Fruit fly (Drosophila melanogaster) whole organism, embryonic: ENCODE results near the gene Nnp-1.
A peak's percentile ranks its signal among the peaks of the same experiment; 100 is the strongest.

Experiments
- Blimp-1 ChIP-seq: fragments of 200-800 bp; sonication (Bioruptor generic); optimal IDR thresholded peaks from 3 replicates; lab custom pipeline; 2018; ENCODE audit warnings: missing biosample characterization, missing genetic modification characterization, mild to moderate bottlenecking, moderate library complexity, missing genetic modification reagents
- Bteb2 ChIP-seq: fragments of 200-800 bp; sonication (Bioruptor generic); optimal IDR thresholded peaks from 2 replicates; lab custom pipeline; 2016; ENCODE audit warnings: missing biosample characterization, missing genetic modification characterization
- CG10147 ChIP-seq: fragments of 200-800 bp; sonication (Bioruptor generic); optimal IDR thresholded peaks from 2 replicates; lab custom pipeline; 2019; ENCODE audit warnings: missing biosample characterization, mild to moderate bottlenecking, missing genetic modification characterization, moderate library complexity
- CG10274 ChIP-seq: fragments of 200-800 bp; sonication (Bioruptor generic); optimal IDR thresholded peaks from 3 replicates; lab custom pipeline; 2017; ENCODE audit warnings: missing biosample characterization, mild to moderate bottlenecking, missing genetic modification characterization
- CG12104 ChIP-seq: fragments of 200-800 bp; sonication (Bioruptor generic); optimal IDR thresholded peaks from 3 replicates; lab custom pipeline; 2016; ENCODE audit warnings: missing biosample characterization, missing genetic modification characterization
- CG12155 ChIP-seq: fragments of 200-800 bp; sonication (Bioruptor generic); optimal IDR thresholded peaks from 3 replicates; lab custom pipeline; 2016; ENCODE audit warnings: missing biosample characterization, missing genetic modification characterization
- CG1233 ChIP-seq: fragments of 200-800 bp; sonication (Bioruptor generic); optimal IDR thresholded peaks from 4 replicates; lab custom pipeline; 2018; ENCODE audit warnings: missing biosample characterization, mild to moderate bottlenecking, missing genetic modification characterization
- CG13123 ChIP-seq: fragments of 200-800 bp; sonication (Bioruptor generic); optimal IDR thresholded peaks from 2 replicates; lab custom pipeline; 2016; ENCODE audit warnings: missing biosample characterization, missing genetic modification characterization
- CG13287 ChIP-seq: fragments of 200-800 bp; sonication (Bioruptor generic); IDR thresholded peaks from 2 replicates; pipeline ENCODE4 v1.3.6; 2022; ENCODE audit warnings: missing biosample characterization, missing genetic modification characterization; ENCODE audit not compliant: partially characterized antibody
- CG13624 ChIP-seq: fragments of 200-800 bp; sonication (Bioruptor generic); optimal IDR thresholded peaks from 2 replicates; lab custom pipeline; 2016; ENCODE audit warnings: missing biosample characterization, missing genetic modification characterization
- CG17568 ChIP-seq: fragments of 200-800 bp; sonication (Bioruptor generic); optimal IDR thresholded peaks from 2 replicates; lab custom pipeline; 2018; ENCODE audit warnings: missing biosample characterization, mild to moderate bottlenecking, missing genetic modification characterization, moderate library complexity
- CG1792 ChIP-seq: fragments of 200-800 bp; sonication (Bioruptor generic); optimal IDR thresholded peaks from 2 replicates; lab custom pipeline; 2016; ENCODE audit warnings: missing biosample characterization, missing genetic modification characterization
- CG18262 ChIP-seq: fragments of 200-800 bp; optimal IDR thresholded peaks from 3 replicates; lab custom pipeline; 2019; ENCODE audit warnings: missing biosample characterization, mild to moderate bottlenecking, missing genetic modification characterization, moderate library complexity
- CG1832 ChIP-seq: fragments of 200-800 bp; sonication (Bioruptor generic); optimal IDR thresholded peaks from 2 replicates; lab custom pipeline; 2017; ENCODE audit warnings: missing biosample characterization, mild to moderate bottlenecking, missing genetic modification characterization, inconsistent platforms
- CG18599 ChIP-seq: fragments of 200-800 bp; sonication (Bioruptor generic); optimal IDR thresholded peaks from 3 replicates; lab custom pipeline; 2017; ENCODE audit warnings: missing biosample characterization, missing genetic modification characterization, mild to moderate bottlenecking, moderate library complexity, missing genetic modification reagents
- CG30020 ChIP-seq: fragments of 200-800 bp; optimal IDR thresholded peaks from 2 replicates; lab custom pipeline; 2019; ENCODE audit warnings: missing biosample characterization, mild to moderate bottlenecking, missing genetic modification characterization, moderate library complexity
- CG3065 ChIP-seq: fragments of 200-800 bp; sonication (Bioruptor generic); optimal IDR thresholded peaks from 2 replicates; lab custom pipeline; 2016; ENCODE audit warnings: missing biosample characterization, missing genetic modification characterization
- CG3847 ChIP-seq: fragments of 200-800 bp; sonication (Bioruptor generic); IDR thresholded peaks from 2 replicates; pipeline ENCODE4 v1.3.6; 2022; ENCODE audit warnings: missing biosample characterization, missing genetic modification characterization
- CG4617 ChIP-seq: fragments of 200-800 bp; sonication (Bioruptor generic); optimal IDR thresholded peaks from 3 replicates; lab custom pipeline; 2016; ENCODE audit warnings: missing biosample characterization, missing genetic modification characterization, borderline replicate concordance
- CG4730 ChIP-seq: fragments of 200-800 bp; sonication (Bioruptor generic); IDR thresholded peaks from 2 replicates; pipeline ENCODE4 v1.3.6; 2022; ENCODE audit warnings: missing biosample characterization, missing genetic modification characterization
- CG6654 ChIP-seq: fragments of 200-800 bp; sonication (Bioruptor generic); optimal IDR thresholded peaks from 2 replicates; lab custom pipeline; 2017; ENCODE audit warnings: missing biosample characterization, mild to moderate bottlenecking, missing genetic modification characterization
- CG6689 ChIP-seq: fragments of 200-800 bp; sonication (Bioruptor generic); IDR thresholded peaks from 2 replicates; pipeline ENCODE4 v1.3.6; 2022; ENCODE audit warnings: missing biosample characterization, missing genetic modification characterization
- CG6813 ChIP-seq: fragments of 200-800 bp; sonication (Bioruptor generic); optimal IDR thresholded peaks from 2 replicates; lab custom pipeline; 2017; ENCODE audit warnings: missing biosample characterization, missing genetic modification characterization, mild to moderate bottlenecking, moderate library complexity, missing genetic modification reagents
- CG7987 ChIP-seq: fragments of 200-800 bp; sonication (Bioruptor generic); optimal IDR thresholded peaks from 2 replicates; lab custom pipeline; 2018; ENCODE audit warnings: missing biosample characterization, mild to moderate bottlenecking, missing genetic modification characterization, moderate library complexity
- Camta ChIP-seq: fragments of 200-800 bp; sonication (Bioruptor generic); optimal IDR thresholded peaks from 2 replicates; lab custom pipeline; 2016; ENCODE audit warnings: missing biosample characterization, missing genetic modification characterization
- Hsf ChIP-seq: fragments of 200-800 bp; sonication (Bioruptor generic); optimal IDR thresholded peaks from 3 replicates; lab custom pipeline; 2016; ENCODE audit warnings: missing biosample characterization, missing genetic modification characterization
- MTF-1 ChIP-seq: fragments of 200-800 bp; sonication (Bioruptor generic); optimal IDR thresholded peaks from 2 replicates; lab custom pipeline; 2018; ENCODE audit warnings: missing biosample characterization, mild to moderate bottlenecking, missing genetic modification characterization, borderline replicate concordance
- NC2α ChIP-seq: fragments of 200-800 bp; sonication (Bioruptor generic); optimal IDR thresholded peaks from 2 replicates; lab custom pipeline; 2016; ENCODE audit warnings: missing biosample characterization, missing genetic modification characterization
- ash1 ChIP-seq: fragments of 200-800 bp; sonication (Bioruptor generic); optimal IDR thresholded peaks from 2 replicates; lab custom pipeline; 2018; ENCODE audit warnings: missing biosample characterization, mild to moderate bottlenecking, missing genetic modification characterization
- bbx ChIP-seq: fragments of 200-800 bp; sonication (Bioruptor generic); IDR thresholded peaks from 2 replicates; pipeline ENCODE4 v1.3.6; 2022; ENCODE audit warnings: missing biosample characterization, missing genetic modification characterization; ENCODE audit not compliant: partially characterized antibody
- bowl ChIP-seq: fragments of 200-800 bp; sonication (Bioruptor generic); IDR thresholded peaks from 2 replicates; pipeline ENCODE4 v1.3.6; 2022; ENCODE audit warnings: missing biosample characterization, missing genetic modification characterization
- chif ChIP-seq, 2 experiments: fragments of 200-800 bp; sonication (Bioruptor generic); optimal IDR thresholded peaks; 3 replicates each; lab custom pipeline; 2016; ENCODE audit warnings: missing biosample characterization in 2 of 2, missing genetic modification characterization in 2 of 2
- chinmo ChIP-seq: fragments of 200-800 bp; sonication (Bioruptor generic); IDR thresholded peaks from 4 replicates; pipeline ENCODE4 v1.3.6; 2022; ENCODE audit warnings: missing biosample characterization, missing genetic modification characterization; ENCODE audit not compliant: partially characterized antibody
- dmrt11E ChIP-seq: fragments of 200-800 bp; sonication (Bioruptor generic); optimal IDR thresholded peaks from 3 replicates; lab custom pipeline; 2018; ENCODE audit warnings: missing biosample characterization, mild to moderate bottlenecking, missing genetic modification characterization, moderate library complexity
- dysf ChIP-seq: fragments of 200-800 bp; sonication (Bioruptor generic); IDR thresholded peaks from 3 replicates; pipeline ENCODE4 v1.3.6; 2022; ENCODE audit warnings: missing biosample characterization, missing genetic modification characterization
- ftz-f1 ChIP-seq: fragments of 200-800 bp; sonication (Bioruptor generic); optimal IDR thresholded peaks from 2 replicates; lab custom pipeline; 2016; ENCODE audit warnings: missing biosample characterization, missing genetic modification characterization
- gfzf ChIP-seq: fragments of 200-800 bp; sonication (Bioruptor generic); optimal IDR thresholded peaks from 2 replicates; lab custom pipeline; 2016; ENCODE audit warnings: missing biosample characterization, mild to moderate bottlenecking, missing genetic modification characterization, moderate library complexity
- hkb ChIP-seq, 2 experiments: fragments of 200-800 bp in 1 of 2; fragments of >200 bp in 1 of 2; sonication (Bioruptor generic) in 1 of 2; IDR thresholded peaks in 1 of 2; optimal IDR thresholded peaks in 1 of 2; 2 replicates each; pipeline versions ENCODE4 v1.3.6 to Lab custom; 2017 to 2022; ENCODE audit warnings: missing biosample characterization in 1 of 2, missing genetic modification characterization in 1 of 2
- klu ChIP-seq: fragments of 200-800 bp; sonication (Bioruptor generic); IDR thresholded peaks from 2 replicates; pipeline ENCODE4 v1.3.6; 2022; ENCODE audit warnings: missing biosample characterization, missing genetic modification characterization
- kni ChIP-seq: fragments of 200-800 bp; sonication (Bioruptor generic); optimal IDR thresholded peaks from 3 replicates; lab custom pipeline; 2017; ENCODE audit warnings: mild to moderate bottlenecking, missing biosample characterization, missing genetic modification reagents, missing genetic modification characterization
- lab ChIP-seq: fragments of 200-800 bp; sonication (Bioruptor generic); optimal IDR thresholded peaks from 3 replicates; lab custom pipeline; 2017; ENCODE audit warnings: missing biosample characterization, missing genetic modification characterization, mild to moderate bottlenecking, moderate library complexity, missing genetic modification reagents
- lbe ChIP-seq: fragments of 200-800 bp; sonication (Bioruptor generic); optimal IDR thresholded peaks from 2 replicates; lab custom pipeline; 2016; ENCODE audit warnings: missing biosample characterization, mild to moderate bottlenecking, missing genetic modification characterization
- lilli ChIP-seq: fragments of 200-800 bp; sonication (Bioruptor generic); optimal IDR thresholded peaks from 3 replicates; lab custom pipeline; 2016; ENCODE audit warnings: missing biosample characterization, missing genetic modification characterization
- org-1 ChIP-seq: fragments of 200-800 bp; sonication (Bioruptor generic); optimal IDR thresholded peaks from 2 replicates; lab custom pipeline; 2017; ENCODE audit warnings: missing biosample characterization, missing genetic modification characterization
- pfk ChIP-seq: fragments of 200-800 bp; sonication (Bioruptor generic); optimal IDR thresholded peaks from 2 replicates; lab custom pipeline; 2018; ENCODE audit warnings: missing biosample characterization, mild to moderate bottlenecking, missing genetic modification characterization, moderate library complexity
- scrt ChIP-seq: fragments of 200-800 bp; sonication (Bioruptor generic); optimal IDR thresholded peaks from 2 replicates; lab custom pipeline; 2018; ENCODE audit warnings: missing biosample characterization, mild to moderate bottlenecking, missing genetic modification characterization, moderate library complexity
- sd ChIP-seq: fragments of 200-800 bp; sonication (Bioruptor generic); optimal IDR thresholded peaks from 3 replicates; lab custom pipeline; 2018; ENCODE audit warnings: missing biosample characterization, mild to moderate bottlenecking, missing genetic modification characterization, moderate library complexity
- sima ChIP-seq: fragments of 200-800 bp; sonication (Bioruptor generic); optimal IDR thresholded peaks from 2 replicates; lab custom pipeline; 2016; ENCODE audit warnings: missing biosample characterization, missing genetic modification characterization
- wek ChIP-seq: fragments of 200-800 bp; sonication (Bioruptor generic); optimal IDR thresholded peaks from 3 replicates; lab custom pipeline; 2018; ENCODE audit warnings: missing biosample characterization, mild to moderate bottlenecking, missing genetic modification characterization, moderate library complexity

The Nnp-1 gene

DNA sequence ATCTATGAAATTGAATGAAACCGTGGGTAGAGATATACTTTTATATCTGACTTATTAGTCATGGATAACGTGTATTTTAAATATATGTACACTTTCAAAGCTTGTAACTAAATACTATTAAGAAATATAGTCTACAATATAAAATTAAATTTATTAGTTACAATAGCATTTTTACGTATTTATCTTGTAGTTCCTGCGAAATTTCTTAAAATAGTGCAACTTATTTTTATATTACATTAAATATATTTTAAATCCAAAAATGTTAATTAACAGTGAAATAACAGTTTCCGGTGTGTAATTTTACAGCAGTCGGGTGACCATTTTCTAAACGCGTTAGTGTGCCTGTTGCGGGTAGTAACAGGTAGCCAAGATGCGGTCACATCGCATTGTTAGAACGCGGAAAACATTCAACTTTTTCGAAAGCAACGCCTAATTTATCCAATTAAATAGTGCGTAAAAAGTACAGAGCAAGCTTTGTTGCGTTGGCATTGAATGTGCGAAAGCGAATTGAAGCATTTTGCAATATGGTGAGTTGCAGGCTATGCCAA lies 32.7 kb upstream of the Nnp-1 start, which contains the start of the genes CG10859 and CG7110 (continued):
- TF ChIP-seq CG1233 (peak; percentile 56), MTF-1 (GFP tag; lab: Kevin White, UChicago) (peak; percentile 39), CG10274 (no peak), CG4617 (peak; percentile 14), sd (tag; lab: Kevin White, UChicago) (no peak), dysf (GFP tag; lab: Robert Waterston, UW) (no peak), CG1832 (no peak), NC2α (GFP tag; lab: Kevin White, UChicago) (no peak), CG10147 (GFP tag; lab: Kevin White, UChicago) (peak; percentile 37), CG12104 (GFP tag; lab: Kevin White, UChicago) (peak; percentile 41), scrt (GFP tag; lab: Kevin White, UChicago) (peak; percentile 88), ftz-f1 (GFP tag; lab: Kevin White, UChicago) (no peak), chinmo (no peak), CG18599 (peak; percentile 43), lbe (no peak), org-1 (GFP tag; lab: Kevin White, UChicago) (no peak), CG1792 (GFP tag; lab: Kevin White, UChicago) (no peak), CG7987 (GFP tag; lab: Kevin White, UChicago) (peak; percentile 89), lab (GFP tag; lab: Kevin White, UChicago) (peak; percentile 81), Hsf (GFP tag; lab: Kevin White, UChicago) (peak; percentile 31), CG3065 (GFP tag; lab: Kevin White, UChicago) (no peak), CG13287 (GFP tag; lab: Robert Waterston, UW) (no peak), bbx (GFP tag; lab: Robert Waterston, UW) (no peak), kni (GFP tag; lab: Kevin White, UChicago) (no peak), CG18262 (peak; percentile 32), CG6813 (peak; percentile 29), CG30020 (tag; lab: Kevin White, UChicago) (peak; percentile 33), wek (GFP tag; lab: Kevin White, UChicago) (peak; percentile 88), Camta (GFP tag; lab: Kevin White, UChicago) (no peak), klu (no peak), sima (GFP tag; lab: Kevin White, UChicago) (no peak), CG13123 (GFP tag; lab: Kevin White, UChicago) (no peak), lilli (no peak), CG13624 (GFP tag; lab: Kevin White, UChicago) (peak; percentile 7), chif (GFP tag; optimal IDR thresholded peaks at IDR 0.05; lab: Kevin White, UChicago) (no peak), CG6654 (no peak), Blimp-1 (no peak), CG6689 (GFP tag; lab: Robert Waterston, UW) (no peak), CG3847 (GFP tag; lab: Robert Waterston, UW) (peak; percentile 54; the same call in 1 of the 2 replicates), dmrt11E (tag; lab: Kevin White, UChicago) (peak; percentile 31), Bteb2 (GFP tag; lab: Kevin White, UChicago) (peak; percentile 34), pfk (GFP tag; lab: Kevin White, UChicago) (peak; percentile 26), CG12155 (GFP tag; lab: Kevin White, UChicago) (no peak), CG17568 (GFP tag; lab: Kevin White, UChicago) (peak; percentile 51), bowl (no peak), CG4730 (GFP tag; lab: Robert Waterston, UW) (no peak), hkb (optimal IDR thresholded peaks at IDR 0.05; lab: Kevin White, UChicago) (no peak), hkb (GFP tag; IDR thresholded peaks at IDR 0.05; lab: Robert Waterston, UW) (peak; percentile 53), gfzf (GFP tag; lab: Kevin White, UChicago) (peak; percentile 86), ash1 (peak; percentile 46)
